Fruit fly (Drosophila melanogaster): ENCODE measurements around the gene Atx-1.

Gene Atx-1

dm6 chrX:6822904-6823303 lies at the start of gene Atx-1:
Atx-1 (plus strand) TSS chrX:6823204.
- TF ChIP-seq CG17801 (GFP tag; optimal IDR thresholded peaks at IDR 0.05; ENCODE audit: partially characterized antibody), result no peak

- no peak for TF ChIP-seq CG17801 (GFP tag; optimal IDR thresholded peaks at IDR 0.05; ENCODE audit: partially characterized antibody)
Observed at dm6 chrX:6775622-6776021, 47.4 kb upstream of the Atx-1 start.

- no peak for TF ChIP-seq CG17801 (GFP tag; optimal IDR thresholded peaks at IDR 0.05; ENCODE audit: partially characterized antibody)
Observed at dm6 chrX:6776274-6776673, 46.7 kb upstream of the Atx-1 start.

- no peak for TF ChIP-seq CG17801 (GFP tag; optimal IDR thresholded peaks at IDR 0.05; ENCODE audit: partially characterized antibody)
Observed at dm6 chrX:6776934-6777333, 46.1 kb upstream of the Atx-1 start.

dm6 chrX:6777394-6777793 lies 45.6 kb upstream of the Atx-1 start:
- TF ChIP-seq CG17801 (GFP tag; optimal IDR thresholded peaks at IDR 0.05; ENCODE audit: partially characterized antibody), result no peak

dm6 chrX:6778068-6778467 lies 44.9 kb upstream of the Atx-1 start:
- TF ChIP-seq CG17801 (GFP tag; optimal IDR thresholded peaks at IDR 0.05; ENCODE audit: partially characterized antibody), result no peak

- TF ChIP-seq CG17801 (GFP tag; optimal IDR thresholded peaks at IDR 0.05; ENCODE audit: partially characterized antibody), result no peak
Observed at dm6 chrX:6778780-6779179, 44.2 kb upstream of the Atx-1 start.

- TF ChIP-seq CG17801 (GFP tag; optimal IDR thresholded peaks at IDR 0.05; ENCODE audit: partially characterized antibody), result no peak
Observed at dm6 chrX:6779609-6780139, 43.3 kb upstream of the Atx-1 start, which contains the start of gene shf. shf (minus strand) TSS chrX:6779659.

- TF ChIP-seq CG17801 (GFP tag; optimal IDR thresholded peaks at IDR 0.05; ENCODE audit: partially characterized antibody), result no peak
Observed at dm6 chrX:6790944-6791343, 32.1 kb upstream of the Atx-1 start.

dm6 chrX:6791531-6791930 lies 31.5 kb upstream of the Atx-1 start:
- no peak for TF ChIP-seq CG17801 (GFP tag; optimal IDR thresholded peaks at IDR 0.05; ENCODE audit: partially characterized antibody)

dm6 chrX:6792891-6793290 lies 30.1 kb upstream of the Atx-1 start:
- TF ChIP-seq CG17801 (GFP tag; optimal IDR thresholded peaks at IDR 0.05; ENCODE audit: partially characterized antibody), result no peak

dm6 chrX:6793390-6793789 lies 29.6 kb upstream of the Atx-1 start:
- TF ChIP-seq CG17801 (GFP tag; optimal IDR thresholded peaks at IDR 0.05; ENCODE audit: partially characterized antibody), result no peak

dm6 chrX:6794190-6794589 lies 28.8 kb upstream of the Atx-1 start:
- peak; percentile 65 for TF ChIP-seq CG17801 (GFP tag; optimal IDR thresholded peaks at IDR 0.05; ENCODE audit: partially characterized antibody)

dm6 chrX:6794826-6795225 lies 28.2 kb upstream of the Atx-1 start:
- TF ChIP-seq CG17801 (GFP tag; optimal IDR thresholded peaks at IDR 0.05; ENCODE audit: partially characterized antibody), result no peak

- no peak for TF ChIP-seq CG17801 (GFP tag; optimal IDR thresholded peaks at IDR 0.05; ENCODE audit: partially characterized antibody)
Observed at dm6 chrX:6795987-6796691, 26.9 kb upstream of the Atx-1 start.

- TF ChIP-seq CG17801 (GFP tag; optimal IDR thresholded peaks at IDR 0.05; ENCODE audit: partially characterized antibody), result no peak
Observed at dm6 chrX:6796972-6797371, 26.0 kb upstream of the Atx-1 start.
